Worm (Caenorhabditis elegans) whole organism, L4 larva: ENCODE measurements around the gene T20B3.1.
A peak's percentile ranks its signal among the peaks of the same experiment; 100 is the strongest.

Experiments
- F10B5.3 ChIP-seq: sonication (generic microtip); optimal IDR thresholded peaks from 2 replicates; lab custom pipeline; 2016; ENCODE audit warnings: mild to moderate bottlenecking, missing genetic modification characterization, missing compliant biosample characterization
- F37D6.2 ChIP-seq: sonication (generic microtip); optimal IDR thresholded peaks from 2 replicates; lab custom pipeline; 2016; ENCODE audit warnings: mild to moderate bottlenecking, missing genetic modification characterization, missing compliant biosample characterization
- F44E2.7 ChIP-seq: fragments of 200-800 bp; sonication (Bioruptor generic); IDR thresholded peaks from 2 replicates; pipeline ENCODE4 v2.1.2; 2022; ENCODE audit warnings: missing genetic modification characterization, missing compliant biosample characterization
- F49E8.2 ChIP-seq: sonication (generic microtip); optimal IDR thresholded peaks from 2 replicates; lab custom pipeline; 2016; ENCODE audit warnings: missing compliant biosample characterization, mild to moderate bottlenecking, missing genetic modification characterization, borderline replicate concordance
- R02D3.7 ChIP-seq: fragments of 150-350 bp; sonication (generic microtip); optimal IDR thresholded peaks from 3 replicates; lab custom pipeline; 2014; ENCODE audit warnings: missing biosample characterization, missing genetic modification characterization
- T20F7.1 ChIP-seq: fragments of 200-800 bp; sonication (Bioruptor generic); optimal IDR thresholded peaks from 2 replicates; lab custom pipeline; 2018; ENCODE audit warnings: mild to moderate bottlenecking, missing genetic modification characterization, missing compliant biosample characterization
- Y48G9A.11 ChIP-seq: fragments of 200-800 bp; sonication (Bioruptor generic); IDR thresholded peaks from 2 replicates; pipeline ENCODE4 v1.3.6; 2022; ENCODE audit warnings: missing genetic modification reagents, missing genetic modification characterization, missing compliant biosample characterization
- ZK546.5 ChIP-seq, 2 experiments: sonication (generic microtip); optimal IDR thresholded peaks; 2 replicates each; lab custom pipeline; 2017; ENCODE audit warnings: missing biosample characterization in 2 of 2, missing genetic modification characterization in 2 of 2
- aly-2 ChIP-seq: sonication (generic microtip); optimal IDR thresholded peaks from 2 replicates; lab custom pipeline; 2018; ENCODE audit warnings: missing biosample characterization, missing genetic modification characterization
- ceh-20 ChIP-seq: fragments of 200-800 bp; sonication (Bioruptor generic); IDR thresholded peaks from 2 replicates; pipeline ENCODE4 v1.3.6; 2022; ENCODE audit warnings: missing genetic modification reagents, missing genetic modification characterization, missing compliant biosample characterization
- ceh-28 ChIP-seq: fragments of 150-350 bp; optimal IDR thresholded peaks from 2 replicates; lab custom pipeline; 2014; ENCODE audit warnings: missing biosample characterization, missing genetic modification reagents, missing genetic modification characterization
- daf-16 ChIP-seq, 3 experiments: sonication (generic microtip); optimal IDR thresholded peaks; 2 replicates each; lab custom pipeline; 2016 to 2017; ENCODE audit warnings: missing genetic modification characterization in 3 of 3, missing genetic modification reagents in 3 of 3, mild to moderate bottlenecking in 2 of 3, missing compliant biosample characterization in 2 of 3, missing biosample characterization in 1 of 3, moderate library complexity in 1 of 3
- daf-19 ChIP-seq: fragments of 200-800 bp; sonication (Bioruptor generic); conservative IDR thresholded peaks from 2 replicates; pipeline ENCODE4 v1.3.6; 2022; ENCODE audit warnings: missing genetic modification characterization, missing compliant biosample characterization
- daf-8 ChIP-seq: fragments of 200-800 bp; sonication (Bioruptor generic); IDR thresholded peaks from 2 replicates; pipeline ENCODE4 v1.3.6; 2022; ENCODE audit warnings: missing genetic modification characterization, missing compliant biosample characterization
- dmd-9 ChIP-seq: fragments of 200-800 bp; sonication (Bioruptor generic); IDR thresholded peaks from 2 replicates; pipeline ENCODE4 v1.3.6; 2022; ENCODE audit warnings: missing genetic modification reagents, missing genetic modification characterization, missing compliant biosample characterization
- gei-8 ChIP-seq: fragments of 200-800 bp; sonication (Bioruptor generic); optimal IDR thresholded peaks from 2 replicates; lab custom pipeline; 2018; ENCODE audit warnings: mild to moderate bottlenecking, missing genetic modification characterization, missing compliant biosample characterization
- hif-1 ChIP-seq, 2 experiments: sonication (generic microtip); optimal IDR thresholded peaks; 2 replicates each; lab custom pipeline; 2016 to 2017; ENCODE audit warnings: missing compliant biosample characterization in 2 of 2, missing genetic modification characterization in 2 of 2, missing genetic modification reagents in 2 of 2, missing genotype in 2 of 2, mild to moderate bottlenecking in 1 of 2
- hlh-30 ChIP-seq: sonication (generic microtip); optimal IDR thresholded peaks from 2 replicates; lab custom pipeline; 2017; ENCODE audit warnings: antibody characterized with exemption, mild to moderate bottlenecking, missing genetic modification characterization, missing compliant biosample characterization; ENCODE audit not compliant: insufficient read depth
- lin-15B ChIP-seq: fragments of 150-350 bp; sonication (generic microtip); optimal IDR thresholded peaks from 3 replicates; lab custom pipeline; 2014; ENCODE audit warnings: missing biosample characterization, missing genetic modification characterization
- lin-38 ChIP-seq: fragments of 200-800 bp; sonication (Bioruptor generic); IDR thresholded peaks from 2 replicates; pipeline ENCODE4 v1.3.6; 2022; ENCODE audit warnings: missing genetic modification reagents, missing genetic modification characterization, missing compliant biosample characterization
- lin-39 ChIP-seq: fragments of 150-350 bp; optimal IDR thresholded peaks from 2 replicates; lab custom pipeline; 2014; ENCODE audit warnings: missing biosample characterization, missing genetic modification reagents, missing genetic modification characterization
- mdl-1 ChIP-seq, 2 experiments: fragments of 150-350 bp in 1 of 2; sonication (generic microtip) in 1 of 2; optimal IDR thresholded peaks; 2 replicates each; lab custom pipeline; 2014 to 2017; ENCODE audit warnings: missing biosample characterization in 2 of 2, missing genetic modification characterization in 2 of 2
- mep-1 ChIP-seq: fragments of 150-350 bp; sonication (generic microtip); optimal IDR thresholded peaks from 3 replicates; lab custom pipeline; 2014; ENCODE audit warnings: missing biosample characterization, missing genetic modification characterization
- nhr-102 ChIP-seq: sonication (generic microtip); optimal IDR thresholded peaks from 2 replicates; lab custom pipeline; 2016; ENCODE audit warnings: mild to moderate bottlenecking, missing genetic modification characterization, moderate library complexity, missing compliant biosample characterization
- nhr-11 ChIP-seq: fragments of 150-350 bp; optimal IDR thresholded peaks from 2 replicates; lab custom pipeline; 2014; ENCODE audit warnings: missing biosample characterization, missing genetic modification characterization
- nhr-25 ChIP-seq: sonication (generic microtip); optimal IDR thresholded peaks from 2 replicates; lab custom pipeline; 2017; ENCODE audit warnings: missing genetic modification characterization, mild to moderate bottlenecking, missing compliant biosample characterization, antibody characterized with exemption, moderate library complexity, borderline replicate concordance; ENCODE audit not compliant: insufficient read depth
- nhr-28 ChIP-seq: fragments of 150-350 bp; optimal IDR thresholded peaks from 2 replicates; lab custom pipeline; 2014; ENCODE audit warnings: missing biosample characterization, missing genetic modification characterization
- nhr-6 ChIP-seq: fragments of 150-350 bp; optimal IDR thresholded peaks from 2 replicates; lab custom pipeline; 2014; ENCODE audit warnings: missing biosample characterization, missing genetic modification characterization
- nhr-77 ChIP-seq: fragments of 150-350 bp; optimal IDR thresholded peaks from 2 replicates; lab custom pipeline; 2014; ENCODE audit warnings: missing biosample characterization, missing genetic modification characterization
- php-3 ChIP-seq: fragments of 200-800 bp; sonication (Bioruptor generic); IDR thresholded peaks from 2 replicates; pipeline ENCODE4 v1.3.6; 2022; ENCODE audit warnings: missing genetic modification reagents, missing genetic modification characterization, missing compliant biosample characterization
- pqm-1 ChIP-seq: sonication (generic microtip); optimal IDR thresholded peaks from 2 replicates; lab custom pipeline; 2017; ENCODE audit warnings: missing biosample characterization, missing genetic modification characterization
- rbr-2 ChIP-seq: sonication (generic microtip); optimal IDR thresholded peaks from 2 replicates; lab custom pipeline; 2016; ENCODE audit warnings: missing genotype, missing genetic modification characterization, missing compliant biosample characterization
- sdz-12 ChIP-seq: fragments of 200-800 bp; sonication (Bioruptor generic); optimal IDR thresholded peaks from 2 replicates; lab custom pipeline; 2018; ENCODE audit warnings: mild to moderate bottlenecking, missing genetic modification characterization, missing compliant biosample characterization
- set-16 ChIP-seq: fragments of 200-800 bp; sonication (Bioruptor generic); IDR thresholded peaks from 2 replicates; pipeline ENCODE4 v1.3.6; 2022; ENCODE audit warnings: missing genetic modification reagents, missing genetic modification characterization, missing compliant biosample characterization
- snpc-1.2 ChIP-seq: fragments of 200-800 bp; sonication (Bioruptor generic); IDR thresholded peaks from 2 replicates; pipeline ENCODE4 v1.3.6; 2022; ENCODE audit warnings: missing genetic modification reagents, missing genetic modification characterization, missing compliant biosample characterization
- snpc-4 ChIP-seq: fragments of 150-350 bp; optimal IDR thresholded peaks from 2 replicates; lab custom pipeline; 2014; ENCODE audit warnings: missing biosample characterization, missing genetic modification characterization
- spr-3 ChIP-seq: fragments of 200-800 bp; sonication (Bioruptor generic); optimal IDR thresholded peaks from 2 replicates; lab custom pipeline; 2018; ENCODE audit warnings: mild to moderate bottlenecking, missing genetic modification characterization, missing compliant biosample characterization
- tag-97 ChIP-seq: fragments of 200-800 bp; sonication (Bioruptor generic); IDR thresholded peaks from 2 replicates; pipeline ENCODE4 v1.3.6; 2022; ENCODE audit warnings: missing genetic modification characterization, missing compliant biosample characterization
- unc-130 ChIP-seq: sonication (generic microtip); optimal IDR thresholded peaks from 2 replicates; lab custom pipeline; 2016; ENCODE audit warnings: missing genetic modification reagents, missing genetic modification characterization, missing compliant biosample characterization
- unc-62 ChIP-seq, 3 experiments: fragments of 150-350 bp in 1 of 3; sonication (generic microtip); optimal IDR thresholded peaks in 2 of 3; peaks in 1 of 3; 1 replicate in 1 of 3; 2 replicates in 2 of 3; lab custom pipeline; 2014 to 2017; ENCODE audit warnings: missing biosample characterization in 3 of 3, missing genetic modification characterization in 3 of 3, missing genetic modification reagents in 3 of 3, missing genotype in 1 of 3
- zip-11 ChIP-seq: fragments of 200-800 bp; sonication (Bioruptor generic); IDR thresholded peaks from 2 replicates; pipeline ENCODE4 v1.3.6; 2022; ENCODE audit warnings: missing genetic modification characterization, missing compliant biosample characterization

The T20B3.1 gene

ce11 chrV:16788967-16789366, 26.4 kb upstream of the T20B3.1 start, which contains the start of gene immt-2:
TSS of gene immt-2 (plus strand) at chrV:16789267.
- TF ChIP-seq ceh-28 (no peak), sdz-12 (GFP tag; lab: Kevin White, UChicago) (no peak), nhr-6 (tag; lab: Kevin White, UChicago) (no peak), hif-1 (tag; optimal IDR thresholded peaks at IDR 0.05; lab: Kevin White, UChicago) (no peak), snpc-4 (tag; lab: Kevin White, UChicago) (no peak), spr-3 (GFP tag; lab: Kevin White, UChicago) (no peak), hlh-30 (tag; lab: Kevin White, UChicago) (no peak), aly-2 (tag; lab: Kevin White, UChicago) (no peak), dmd-9 (no peak), unc-62 (GFP tag; optimal IDR thresholded peaks at IDR 0.05 in 1 of 2; lab: Kevin White, UChicago) (no peak), unc-62 (tag; optimal IDR thresholded peaks at IDR 0.05; lab: Kevin White, UChicago) (no peak), php-3 (GFP tag; lab: Robert Waterston, UW) (no peak), rbr-2 (tag; lab: Kevin White, UChicago) (no peak), pqm-1 (tag; lab: Kevin White, UChicago) (no peak), lin-39 (no peak), F10B5.3 (tag; lab: Kevin White, UChicago) (no peak), T20F7.1 (GFP tag; lab: Kevin White, UChicago) (no peak)

- TF ChIP-seq set-16 (GFP tag; lab: Robert Waterston, UW) = peak; percentile 82
- TF ChIP-seq nhr-102 (tag; lab: Kevin White, UChicago) = no peak
- TF ChIP-seq F44E2.7 (GFP tag; lab: Robert Waterston, UW) = no peak
- TF ChIP-seq, all 104 proteins: peak for 1
Observed at ce11 chrV:16792717-16793116, 22.6 kb upstream of the T20B3.1 start.

- TF ChIP-seq R02D3.7 (tag; lab: Kevin White, UChicago) (peak; percentile 12), unc-130 (GFP tag; lab: Kevin White, UChicago) (peak; percentile 42), lin-15B (tag; lab: Kevin White, UChicago) (no peak)
- TF ChIP-seq, all 104 proteins: peak for 2
Observed at ce11 chrV:16793312-16793711, 22.0 kb upstream of the T20B3.1 start.

ce11 chrV:16794079-16794478, 21.3 kb upstream of the T20B3.1 start:
- TF ChIP-seq unc-62 (GFP tag; optimal IDR thresholded peaks at IDR 0.05 in 1 of 2; lab: Kevin White, UChicago) = peak in 1 of 2 experiments; percentile 93
- TF ChIP-seq unc-62 (tag; optimal IDR thresholded peaks at IDR 0.05; lab: Kevin White, UChicago) = no peak
- no peak for TF ChIP-seq zip-11

ce11 chrV:16794828-16795354, 20.5 kb upstream of the T20B3.1 start, which contains the start of the genes ctps-1 and pus-1:
TSS of gene ctps-1 (plus strand) at chrV:16794878.
TSS of gene pus-1 (minus strand) at chrV:16794952.
- TF ChIP-seq snpc-1.2 (GFP tag; lab: Robert Waterston, UW) (no peak), F37D6.2 (tag; lab: Kevin White, UChicago) (no peak), pqm-1 (tag; lab: Kevin White, UChicago) (no peak), ceh-20 (GFP tag; lab: Robert Waterston, UW) (no peak), lin-38 (GFP tag; lab: Robert Waterston, UW) (peak; percentile 75), nhr-25 (tag; lab: Kevin White, UChicago) (no peak), daf-19 (GFP tag; lab: Robert Waterston, UW) (no peak), nhr-28 (tag; lab: Kevin White, UChicago) (peak; percentile 9), lin-39 (no peak), mep-1 (peak; percentile 68), daf-16 (GFP tag; optimal IDR thresholded peaks at IDR 0.05; lab: Kevin White, UChicago) (peak in 1 of 2 experiments; percentile 31), daf-16 (tag; optimal IDR thresholded peaks at IDR 0.05; lab: Kevin White, UChicago) (peak; percentile 66), ceh-28 (no peak), gei-8 (GFP tag; lab: Kevin White, UChicago) (no peak), snpc-4 (tag; lab: Kevin White, UChicago) (peak; percentile 2), ZK546.5 (tag; optimal IDR thresholded peaks at IDR 0.05; lab: Kevin White, UChicago) (no peak), nhr-11 (tag; lab: Kevin White, UChicago) (no peak), tag-97 (GFP tag; lab: Robert Waterston, UW) (no peak), F49E8.2 (tag; lab: Kevin White, UChicago) (no peak), unc-62 (GFP tag; optimal IDR thresholded peaks at IDR 0.05 in 1 of 2; lab: Kevin White, UChicago) (no peak), unc-62 (tag; optimal IDR thresholded peaks at IDR 0.05; lab: Kevin White, UChicago) (no peak), nhr-77 (peak; percentile 21), Y48G9A.11 (GFP tag; lab: Robert Waterston, UW) (no peak), set-16 (GFP tag; lab: Robert Waterston, UW) (no peak), mdl-1 (tag; optimal IDR thresholded peaks at IDR 0.05; lab: Kevin White, UChicago) (no peak), daf-8 (no peak)
